Fruit fly (Drosophila melanogaster) Kc167 (cell line): ENCODE results near the gene Cyp4d21.

Source experiments
- Sin3A ChIP-seq: fragments of >200 bp; optimal IDR thresholded peaks from 2 replicates; lab custom pipeline; 2018; ENCODE audit warnings: missing external identifiers
- h ChIP-seq: fragments of >200 bp; optimal IDR thresholded peaks from 3 replicates; lab custom pipeline; 2018; ENCODE audit warnings: missing external identifiers

dm6 chr2L:7630673-7631072 lies 25.3 kb downstream of the Cyp4d21 start:
- TF ChIP-seq h (lab: Kevin White, UChicago) (no peak), Sin3A (lab: Kevin White, UChicago) (no peak)
